Comparison of ENCODE assay signal across 5 fruit fly cellular contexts in genomic region chr3L:552446-552845, dm6.
TF ChIP-seq lines count a peak whose summit lies in the region.

No protein-coding gene starts in this region.

- TF ChIP-seq CTCF in whole organism, embryonic (GFP tag; optimal IDR thresholded peaks at IDR 0.05; lab: Kevin White, UChicago) = no peak

TF ChIP-seq in whole organism, 6 proteins besides CTCF, POLR2A, EP300 and RAD21:
- TF ChIP-seq Dll (optimal IDR thresholded peaks at IDR 0.05; lab: Kevin White, UChicago) (no peak), pan (optimal IDR thresholded peaks at IDR 0.05; lab: Kevin White, UChicago) (peak; percentile 91)
TF ChIP-seq in whole organism: peak in this region for 1.

TF ChIP-seq in whole organism, embryonic, 481 proteins besides CTCF, POLR2A, EP300 and RAD21:
- TF ChIP-seq CG14667 (GFP tag; IDR thresholded peaks at IDR 0.05; lab: Robert Waterston, UW) (no peak), nom (GFP tag; optimal IDR thresholded peaks at IDR 0.05; lab: Kevin White, UChicago) (peak; percentile 29), Fer2 (tag; optimal IDR thresholded peaks at IDR 0.05; lab: Kevin White, UChicago) (no peak), CG9817 (tag; optimal IDR thresholded peaks at IDR 0.05; lab: Kevin White, UChicago) (no peak), CG14860 (GFP tag; IDR thresholded peaks at IDR 0.05; lab: Robert Waterston, UW; ENCODE audit: partially characterized antibody) (no peak), B-H2 (GFP tag; optimal IDR thresholded peaks at IDR 0.05; lab: Kevin White, UChicago) (peak; percentile 8), CG6854 (GFP tag; optimal IDR thresholded peaks at IDR 0.05; lab: Kevin White, UChicago) (no peak), E2f2 (GFP tag; IDR thresholded peaks at IDR 0.05; lab: Robert Waterston, UW) (0 out of 2 replicates have a peak, but pooled peaks have one; percentile 5), D19B (GFP tag; optimal IDR thresholded peaks at IDR 0.05; lab: Kevin White, UChicago) (peak; percentile 36)
TF ChIP-seq in whole organism, embryonic: peak in this region for 4.

TF ChIP-seq in whole organism, prepupa, 60 proteins besides CTCF, POLR2A, EP300 and RAD21:
- TF ChIP-seq Blimp-1 (GFP tag; optimal IDR thresholded peaks at IDR 0.05; lab: Kevin White, UChicago) = no peak
- peak; percentile 8; the same call in 1 of the 3 replicates for TF ChIP-seq CG6163 (GFP tag; IDR thresholded peaks at IDR 0.05; lab: Robert Waterston, UW)
- no peak for TF ChIP-seq Met (GFP tag; optimal IDR thresholded peaks at IDR 0.05; lab: Kevin White, UChicago)

TF ChIP-seq in whole organism, pupa, 21 proteins besides CTCF, POLR2A, EP300 and RAD21:
- TF ChIP-seq D1 (tag; optimal IDR thresholded peaks at IDR 0.05; lab: Kevin White, UChicago) (no peak), CG14655 (GFP tag; optimal IDR thresholded peaks at IDR 0.05; lab: Kevin White, UChicago) (no peak), CG4496 (GFP tag; IDR thresholded peaks at IDR 0.05; lab: Robert Waterston, UW) (peak; percentile 27; the same call in 1 of the 3 replicates), CG9948 (tag; optimal IDR thresholded peaks at IDR 0.05; lab: Kevin White, UChicago) (no peak), Pif1A (GFP tag; optimal IDR thresholded peaks at IDR 0.05; lab: Kevin White, UChicago) (no peak)

TF ChIP-seq in whole organism, wandering third instar larva, 38 proteins besides CTCF, POLR2A, EP300 and RAD21:
- TF ChIP-seq woc (GFP tag; optimal IDR thresholded peaks at IDR 0.05; lab: Kevin White, UChicago) (peak; percentile 75), Rel (GFP tag; optimal IDR thresholded peaks at IDR 0.05; lab: Kevin White, UChicago) (no peak), Rel (tag; optimal IDR thresholded peaks at IDR 0.05; lab: Kevin White, UChicago) (peak; percentile 32), N (GFP tag; optimal IDR thresholded peaks at IDR 0.05; lab: Kevin White, UChicago) (no peak)
TF ChIP-seq in whole organism, wandering third instar larva: peak in this region for 2.
